Worm (Caenorhabditis elegans): Measurements from ENCODE around the gene B0361.4.

DNA sequence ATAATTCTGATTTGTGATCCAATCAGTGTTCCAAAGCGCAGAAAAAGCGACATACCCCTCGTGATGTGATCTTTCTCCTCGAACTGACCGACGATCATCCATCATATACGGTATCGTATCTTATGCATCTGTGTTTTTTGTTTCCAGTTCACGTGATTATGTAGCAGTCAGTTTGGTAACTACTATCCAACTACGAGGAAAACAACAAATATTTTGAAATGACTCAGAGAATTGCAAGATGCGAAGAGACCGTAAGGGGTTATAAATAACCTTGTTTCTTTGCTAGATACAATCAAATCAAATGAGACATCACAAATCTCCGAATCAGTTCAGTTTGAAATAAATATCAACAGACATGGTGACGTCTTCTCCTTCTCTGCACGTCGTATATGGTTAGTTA, 41.4 kb downstream of the B0361.4 start:
- TF ChIP-seq spr-1 (tag; optimal IDR thresholded peaks at IDR 0.05) (no peak), nhr-28 (tag; optimal IDR thresholded peaks at IDR 0.05) (peak; percentile 84), R02D3.7 (tag; optimal IDR thresholded peaks at IDR 0.05) (no peak), nhr-76 (tag; optimal IDR thresholded peaks at IDR 0.05) (no peak), ama-1 (optimal IDR thresholded peaks at IDR 0.05) (no peak), lin-39 (tag; optimal IDR thresholded peaks at IDR 0.05) (no peak), ceh-82 (tag; optimal IDR thresholded peaks at IDR 0.05) (no peak), mes-2 (tag; optimal IDR thresholded peaks at IDR 0.05; ENCODE audit: poor library complexity, severe bottlenecking) (no peak), mdl-1 (tag; optimal IDR thresholded peaks at IDR 0.05) (peak in 1 of 2 experiments; percentile 72), unc-62 (GFP tag; optimal IDR thresholded peaks at IDR 0.05 in 1 of 2) (peak in 1 of 2 experiments; percentile 97), unc-62 (tag; optimal IDR thresholded peaks at IDR 0.05) (no peak), ces-1 (GFP tag; optimal IDR thresholded peaks at IDR 0.05) (no peak), nhr-42 (GFP tag; IDR thresholded peaks at IDR 0.05) (no peak), hlh-30 (tag; optimal IDR thresholded peaks at IDR 0.05; ENCODE audit: insufficient read depth) (peak; percentile 79), egl-27 (tag; optimal IDR thresholded peaks at IDR 0.05) (no peak)
